Worm (Caenorhabditis elegans) whole organism, L4/young adult: ENCODE results near the gene msp-38.

Experiments used
- W03F9.2 ChIP-seq: fragments of 150-350 bp; optimal IDR thresholded peaks from 2 replicates; lab custom pipeline; 2014; ENCODE audit warnings: missing biosample characterization, missing genetic modification characterization
- dao-5 ChIP-seq: sonication (generic microtip); optimal IDR thresholded peaks from 2 replicates; lab custom pipeline; 2016; ENCODE audit warnings: missing genotype, missing genetic modification characterization, moderate library complexity, missing compliant biosample characterization
- him-1 ChIP-seq: sonication (generic microtip); optimal IDR thresholded peaks from 2 replicates; lab custom pipeline; 2016; ENCODE audit warnings: missing genotype, missing genetic modification reagents, missing genetic modification characterization, missing compliant biosample characterization

ce11 chrIV:10122205-10122604 is 21.3 kb downstream of the msp-38 start, which contains the start of gene irld-21:
- TF ChIP-seq dao-5 (tag; lab: Kevin White, UChicago) (no peak), him-1 (no peak), W03F9.2 (tag; lab: Kevin White, UChicago) (no peak)
